Worm (Caenorhabditis elegans) whole organism, young adult: ENCODE results near the gene F08D12.2.

Source experiments
- B0035.1 ChIP-seq: sonication (generic microtip); optimal IDR thresholded peaks from 2 replicates; lab custom pipeline; 2016; ENCODE audit warnings: missing genetic modification characterization, mild to moderate bottlenecking, missing compliant biosample characterization, missing genotype, missing genetic modification reagents
- B0336.3 ChIP-seq: fragments of 200-800 bp; sonication (Bioruptor generic); IDR thresholded peaks from 2 replicates; pipeline ENCODE4 v1.3.6; 2022; ENCODE audit warnings: missing genetic modification characterization, missing compliant biosample characterization
- C06A6.2 ChIP-seq: fragments of 200-800 bp; sonication (Bioruptor generic); conservative IDR thresholded peaks from 2 replicates; pipeline ENCODE4 v1.3.6; 2022; ENCODE audit warnings: missing genetic modification characterization, missing compliant biosample characterization
- D2030.7 ChIP-seq: fragments of 200-800 bp; sonication (Bioruptor generic); IDR thresholded peaks from 2 replicates; pipeline ENCODE4 v1.3.6; 2022; ENCODE audit warnings: missing genetic modification reagents, missing genetic modification characterization, missing compliant biosample characterization
- F23B12.7 ChIP-seq: sonication (generic microtip); optimal IDR thresholded peaks from 2 replicates; lab custom pipeline; 2017; ENCODE audit warnings: missing genetic modification characterization, mild to moderate bottlenecking, missing compliant biosample characterization, antibody characterized with exemption, moderate library complexity; ENCODE audit not compliant: insufficient read depth
- F49E8.2 ChIP-seq: sonication (generic microtip); optimal IDR thresholded peaks from 3 replicates; lab custom pipeline; 2017; ENCODE audit warnings: missing genetic modification characterization, mild to moderate bottlenecking, missing compliant biosample characterization, antibody characterized with exemption, moderate library complexity; ENCODE audit not compliant: insufficient read depth
- K11D2.4 ChIP-seq: fragments of 200-800 bp; sonication (Bioruptor generic); IDR thresholded peaks from 2 replicates; pipeline ENCODE4 v1.3.6; 2022; ENCODE audit warnings: missing genetic modification reagents, missing genetic modification characterization, missing compliant biosample characterization
- Y53F4B.3 ChIP-seq: fragments of 200-800 bp; sonication (Bioruptor generic); IDR thresholded peaks from 2 replicates; pipeline ENCODE4 v1.3.6; 2022; ENCODE audit warnings: missing genetic modification reagents, missing genetic modification characterization, missing compliant biosample characterization
- ZK185.1 ChIP-seq: sonication (generic microtip); optimal IDR thresholded peaks from 2 replicates; lab custom pipeline; 2016; ENCODE audit warnings: mild to moderate bottlenecking, missing genetic modification characterization, missing compliant biosample characterization; ENCODE audit not compliant: poor library complexity, severe bottlenecking
- ama-1 ChIP-seq, 3 experiments: fragments of 150-350 bp in 1 of 3; sonication (generic microtip) in 2 of 3; optimal IDR thresholded peaks; 2 replicates each; lab custom pipeline; 2014 to 2018; ENCODE audit warnings: missing biosample characterization in 2 of 3, missing genetic modification characterization in 2 of 3, missing genetic modification reagents in 2 of 3
- aptf-3 ChIP-seq: fragments of 200-800 bp; sonication (Bioruptor generic); IDR thresholded peaks from 2 replicates; pipeline ENCODE4 v1.3.6; 2022; ENCODE audit warnings: missing genetic modification characterization, missing compliant biosample characterization
- athp-1 ChIP-seq: sonication (generic microtip); optimal IDR thresholded peaks from 2 replicates; lab custom pipeline; 2017; ENCODE audit warnings: mild to moderate bottlenecking, missing genetic modification characterization, missing compliant biosample characterization
- attf-6 ChIP-seq: fragments of 200-800 bp; sonication (Bioruptor generic); IDR thresholded peaks from 2 replicates; pipeline ENCODE4 v1.3.6; 2022; ENCODE audit warnings: missing genetic modification reagents, missing genetic modification characterization, missing compliant biosample characterization
- ccch-3 ChIP-seq: fragments of 200-800 bp; sonication (Bioruptor generic); optimal IDR thresholded peaks from 2 replicates; lab custom pipeline; 2018; ENCODE audit warnings: mild to moderate bottlenecking, missing genetic modification characterization, missing compliant biosample characterization
- ceh-27 ChIP-seq: fragments of 200-800 bp; sonication (Bioruptor generic); optimal IDR thresholded peaks from 2 replicates; lab custom pipeline; 2018; ENCODE audit warnings: mild to moderate bottlenecking, missing genetic modification characterization, moderate library complexity, missing compliant biosample characterization
- die-1 ChIP-seq: sonication (generic microtip); optimal IDR thresholded peaks from 2 replicates; lab custom pipeline; 2016; ENCODE audit warnings: missing genotype, mild to moderate bottlenecking, missing genetic modification characterization, missing compliant biosample characterization
- dox-1 ChIP-seq: fragments of 200-800 bp; sonication (Bioruptor generic); IDR thresholded peaks from 2 replicates; pipeline ENCODE4 v1.3.6; 2022; ENCODE audit warnings: missing genetic modification reagents, missing genetic modification characterization, missing compliant biosample characterization
- dpff-1 ChIP-seq: sonication (generic microtip); optimal IDR thresholded peaks from 2 replicates; lab custom pipeline; 2017; ENCODE audit warnings: mild to moderate bottlenecking, missing genetic modification characterization, missing compliant biosample characterization
- efl-1 ChIP-seq: fragments of 150-350 bp; optimal IDR thresholded peaks from 2 replicates; lab custom pipeline; 2014; ENCODE audit warnings: missing biosample characterization, missing genetic modification reagents, missing genetic modification characterization
- egl-18 ChIP-seq: fragments of 200-800 bp; sonication (Bioruptor generic); IDR thresholded peaks from 2 replicates; pipeline ENCODE4 v1.3.6; 2022; ENCODE audit warnings: missing genetic modification reagents, missing genetic modification characterization, missing compliant biosample characterization
- egl-44 ChIP-seq: fragments of 200-800 bp; sonication (Bioruptor generic); IDR thresholded peaks from 2 replicates; pipeline ENCODE4 v1.3.6; 2022; ENCODE audit warnings: missing genetic modification reagents, missing genetic modification characterization, missing compliant biosample characterization
- ets-4 ChIP-seq: fragments of 200-800 bp; sonication (Bioruptor generic); optimal IDR thresholded peaks from 2 replicates; lab custom pipeline; 2018; ENCODE audit warnings: mild to moderate bottlenecking, missing genetic modification characterization, missing compliant biosample characterization
- hlh-26 ChIP-seq: fragments of 200-800 bp; sonication (Bioruptor generic); conservative IDR thresholded peaks from 2 replicates; pipeline ENCODE4 v1.3.6; 2022; ENCODE audit warnings: missing genetic modification reagents, missing genetic modification characterization, missing compliant biosample characterization
- hrde-1 ChIP-seq: sonication (generic microtip); optimal IDR thresholded peaks from 2 replicates; lab custom pipeline; 2016; ENCODE audit warnings: missing genetic modification characterization, mild to moderate bottlenecking, missing compliant biosample characterization, moderate library complexity, missing genotype, missing genetic modification reagents, borderline replicate concordance
- hsf-1 ChIP-seq: fragments of 200-800 bp; sonication (Bioruptor generic); IDR thresholded peaks from 2 replicates; pipeline ENCODE4 v1.3.6; 2022; ENCODE audit warnings: missing genetic modification reagents, missing genetic modification characterization, missing compliant biosample characterization
- let-526 ChIP-seq: fragments of 200-800 bp; sonication (Bioruptor generic); IDR thresholded peaks from 2 replicates; pipeline ENCODE4 v1.3.6; 2022; ENCODE audit warnings: missing genetic modification reagents, missing genetic modification characterization, missing compliant biosample characterization
- lsl-1 ChIP-seq: fragments of 200-800 bp; sonication (Bioruptor generic); optimal IDR thresholded peaks from 2 replicates; lab custom pipeline; 2018; ENCODE audit warnings: mild to moderate bottlenecking, missing genetic modification characterization, moderate library complexity, missing compliant biosample characterization
- lsy-27 ChIP-seq: sonication (generic microtip); optimal IDR thresholded peaks from 2 replicates; lab custom pipeline; 2017; ENCODE audit warnings: missing genetic modification characterization, mild to moderate bottlenecking, missing compliant biosample characterization, antibody characterized with exemption, missing genotype, borderline replicate concordance; ENCODE audit not compliant: insufficient read depth
- madf-10 ChIP-seq: sonication (generic microtip); optimal IDR thresholded peaks from 2 replicates; lab custom pipeline; 2016; ENCODE audit warnings: mild to moderate bottlenecking, missing genetic modification characterization, missing compliant biosample characterization
- mel-28 ChIP-seq: sonication (generic microtip); optimal IDR thresholded peaks from 2 replicates; lab custom pipeline; 2016; ENCODE audit warnings: borderline replicate concordance, mild to moderate bottlenecking, missing genetic modification characterization, missing compliant biosample characterization
- nfyb-1 ChIP-seq: fragments of 200-800 bp; sonication (Bioruptor generic); IDR thresholded peaks from 2 replicates; pipeline ENCODE4 v1.3.6; 2022; ENCODE audit warnings: missing genetic modification reagents, missing genetic modification characterization, missing compliant biosample characterization
- nhr-27 ChIP-seq: fragments of 200-800 bp; sonication (Bioruptor generic); optimal IDR thresholded peaks from 2 replicates; lab custom pipeline; 2018; ENCODE audit warnings: mild to moderate bottlenecking, missing genetic modification characterization, moderate library complexity, missing compliant biosample characterization
- pbrm-1 ChIP-seq: fragments of 200-800 bp; sonication (Bioruptor generic); IDR thresholded peaks from 2 replicates; pipeline ENCODE4 v1.3.6; 2022; ENCODE audit warnings: missing genetic modification reagents, missing genetic modification characterization, missing compliant biosample characterization
- sdz-38 ChIP-seq: sonication (generic microtip); optimal IDR thresholded peaks from 2 replicates; lab custom pipeline; 2016; ENCODE audit warnings: missing genotype, missing genetic modification characterization, missing compliant biosample characterization
- snpc-1.1 ChIP-seq: sonication (generic microtip); optimal IDR thresholded peaks from 2 replicates; lab custom pipeline; 2017; ENCODE audit warnings: missing genetic modification characterization, mild to moderate bottlenecking, missing compliant biosample characterization, antibody characterized with exemption, moderate library complexity, missing genotype, missing genetic modification reagents; ENCODE audit not compliant: insufficient read depth
- snpc-3.4 ChIP-seq: sonication (generic microtip); optimal IDR thresholded peaks from 2 replicates; lab custom pipeline; 2017; ENCODE audit warnings: missing genetic modification characterization, mild to moderate bottlenecking, missing compliant biosample characterization, antibody characterized with exemption, moderate library complexity, missing genotype, missing genetic modification reagents
- sptf-2 ChIP-seq: fragments of 200-800 bp; sonication (Bioruptor generic); optimal IDR thresholded peaks from 2 replicates; lab custom pipeline; 2018; ENCODE audit warnings: mild to moderate bottlenecking, missing genetic modification characterization, missing compliant biosample characterization
- tbx-9 ChIP-seq: sonication (generic microtip); optimal IDR thresholded peaks from 2 replicates; lab custom pipeline; 2016; ENCODE audit warnings: borderline replicate concordance, missing genetic modification characterization, inconsistent platforms, missing compliant biosample characterization
- zfh-2 ChIP-seq: fragments of 200-800 bp; sonication (Bioruptor generic); conservative IDR thresholded peaks from 2 replicates; pipeline ENCODE4 v1.3.6; 2022; ENCODE audit warnings: missing genetic modification reagents, missing genetic modification characterization, missing compliant biosample characterization
- ztf-3 ChIP-seq: fragments of 200-800 bp; sonication (Bioruptor generic); optimal IDR thresholded peaks from 2 replicates; lab custom pipeline; 2018; ENCODE audit warnings: mild to moderate bottlenecking, missing genetic modification characterization, missing compliant biosample characterization

F08D12.2 gene

ce11 chrII:2764664-2765063, 16.8 kb upstream of the F08D12.2 start, which contains the start of gene fbxb-108:
Gene fbxb-108, plus strand, starts transcription at chrII:2764964.
- TF ChIP-seq ccch-3 (GFP tag; lab: Kevin White, UChicago) (no peak), madf-10 (tag; lab: Kevin White, UChicago) (no peak), hlh-26 (no peak), D2030.7 (GFP tag; lab: Robert Waterston, UW) (no peak), attf-6 (GFP tag; lab: Robert Waterston, UW) (no peak), F49E8.2 (tag; lab: Kevin White, UChicago) (no peak), hsf-1 (GFP tag; lab: Robert Waterston, UW) (no peak), nhr-27 (tag; lab: Kevin White, UChicago) (no peak), egl-18 (GFP tag; lab: Robert Waterston, UW) (no peak), Y53F4B.3 (no peak), pbrm-1 (GFP tag; lab: Robert Waterston, UW) (no peak), dpff-1 (tag; lab: Kevin White, UChicago) (no peak), ama-1 (optimal IDR thresholded peaks at IDR 0.05; lab: Kevin White, UChicago) (no peak), ama-1 (GFP tag; optimal IDR thresholded peaks at IDR 0.05; lab: Kevin White, UChicago) (no peak), sptf-2 (no peak), aptf-3 (GFP tag; lab: Robert Waterston, UW) (no peak), K11D2.4 (GFP tag; lab: Robert Waterston, UW) (no peak), lsl-1 (no peak), hrde-1 (tag; lab: Kevin White, UChicago) (no peak), dox-1 (no peak)

ce11 chrII:2766331-2766730, 15.1 kb upstream of the F08D12.2 start, which contains the start of gene F08D12.15:
Gene F08D12.15, plus strand, starts transcription at chrII:2766631.
- TF ChIP-seq sdz-38 (tag; lab: Kevin White, UChicago) (no peak), die-1 (no peak), F23B12.7 (tag; lab: Kevin White, UChicago) (no peak), hrde-1 (tag; lab: Kevin White, UChicago) (no peak), zfh-2 (GFP tag; lab: Robert Waterston, UW) (no peak), mel-28 (tag; lab: Kevin White, UChicago) (no peak), let-526 (GFP tag; lab: Robert Waterston, UW) (no peak), ets-4 (GFP tag; lab: Kevin White, UChicago) (no peak), ceh-27 (no peak), nfyb-1 (GFP tag; lab: Robert Waterston, UW) (no peak), ztf-3 (no peak), athp-1 (tag; lab: Kevin White, UChicago) (no peak), ZK185.1 (tag; lab: Kevin White, UChicago) (no peak), lsy-27 (tag; lab: Kevin White, UChicago) (no peak), B0336.3 (no peak), C06A6.2 (no peak), egl-44 (GFP tag; lab: Robert Waterston, UW) (no peak), B0035.1 (tag; lab: Kevin White, UChicago) (no peak), lsl-1 (no peak)
- TF ChIP-seq, all 124 proteins: peak for 0

ce11 chrII:2769021-2769420, 12.4 kb upstream of the F08D12.2 start, which contains the start of gene F08D12.7:
Gene F08D12.7, minus strand, starts transcription at chrII:2769121.
- TF ChIP-seq let-526 (GFP tag; lab: Robert Waterston, UW) (no peak), snpc-3.4 (tag; lab: Kevin White, UChicago) (no peak), hrde-1 (tag; lab: Kevin White, UChicago) (no peak), snpc-1.1 (tag; lab: Kevin White, UChicago) (no peak), tbx-9 (tag; lab: Kevin White, UChicago) (no peak), efl-1 (GFP tag; lab: Kevin White, UChicago) (no peak), C06A6.2 (no peak)
